Fruit fly (Drosophila melanogaster) whole organism, adult: Measurements from ENCODE around the gene CG15357.

ENCODE experiments used
- CG11617 ChIP-seq: fragments of 200-800 bp; sonication (Bioruptor generic); optimal IDR thresholded peaks from 2 replicates; lab custom pipeline; 2017; ENCODE audit warnings: mild to moderate bottlenecking, missing biosample characterization, missing genetic modification reagents, missing genetic modification characterization
- CG14711 ChIP-seq: fragments of 200-800 bp; sonication (Bioruptor generic); optimal IDR thresholded peaks from 2 replicates; lab custom pipeline; 2018; ENCODE audit warnings: missing biosample characterization, mild to moderate bottlenecking, missing genetic modification characterization, moderate library complexity
- cnc ChIP-seq, 2 experiments: fragments of >200 bp; optimal IDR thresholded peaks; 2 replicates each; lab custom pipeline; 2017
- tj ChIP-seq: fragments of 200-800 bp; sonication (Bioruptor generic); optimal IDR thresholded peaks from 3 replicates; lab custom pipeline; 2017; ENCODE audit warnings: missing biosample characterization, mild to moderate bottlenecking, missing genetic modification characterization, moderate library complexity

DNA sequence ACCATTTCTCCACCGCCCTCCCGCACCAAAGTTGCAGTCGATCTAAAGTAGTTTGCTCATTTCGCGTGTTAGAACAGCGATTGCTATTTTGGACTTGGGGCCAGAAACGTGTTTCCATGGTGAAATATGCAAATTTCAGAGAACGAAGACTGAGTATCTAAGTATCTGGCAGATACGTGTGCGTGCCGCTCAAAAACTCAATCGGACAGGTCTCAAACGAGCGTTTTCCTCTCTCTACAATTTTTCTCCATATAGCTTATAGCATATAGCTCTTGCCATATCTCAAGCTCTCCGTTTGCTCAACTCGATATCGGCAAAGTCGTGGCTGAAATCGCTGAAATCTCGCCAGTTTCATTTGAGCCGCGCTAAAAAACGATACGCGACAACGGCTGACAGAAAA, 18.1 kb downstream of the CG15357 start:
- no peak for TF ChIP-seq CG14711
- TF ChIP-seq tj (GFP tag; lab: Kevin White, UChicago): no peak
- no peak for TF ChIP-seq CG11617 (GFP tag; lab: Kevin White, UChicago)
- TF ChIP-seq cnc (optimal IDR thresholded peaks at IDR 0.05; lab: Kevin White, UChicago): no peak
